Worm (Caenorhabditis elegans) whole organism, L2 larva: ENCODE results near the gene saeg-2.

ENCODE experiments used
- F13H6.1 ChIP-seq: sonication (generic microtip); optimal IDR thresholded peaks from 2 replicates; lab custom pipeline; 2016; ENCODE audit warnings: missing genetic modification characterization, missing compliant biosample characterization
- Y55F3AM.14 ChIP-seq: fragments of 200-800 bp; sonication (Bioruptor generic); optimal IDR thresholded peaks from 2 replicates; lab custom pipeline; 2018; ENCODE audit warnings: mild to moderate bottlenecking, missing genetic modification characterization, missing compliant biosample characterization
- ZK546.5 ChIP-seq: sonication (generic microtip); optimal IDR thresholded peaks from 2 replicates; lab custom pipeline; 2017; ENCODE audit warnings: missing biosample characterization, missing genetic modification characterization
- alr-1 ChIP-seq: fragments of 150-350 bp; optimal IDR thresholded peaks from 2 replicates; lab custom pipeline; 2014; ENCODE audit warnings: missing biosample characterization, missing genetic modification characterization
- aly-2 ChIP-seq: fragments of 150-350 bp; optimal IDR thresholded peaks from 2 replicates; lab custom pipeline; 2014; ENCODE audit warnings: missing biosample characterization, missing genetic modification characterization
- ama-1 ChIP-seq: fragments of 150-350 bp; optimal IDR thresholded peaks from 2 replicates; lab custom pipeline; 2018; ENCODE audit warnings: inconsistent platforms
- blmp-1 ChIP-seq: sonication (generic microtip); optimal IDR thresholded peaks from 2 replicates; lab custom pipeline; 2017; ENCODE audit warnings: missing genetic modification characterization, mild to moderate bottlenecking, missing compliant biosample characterization, antibody characterized with exemption, moderate library complexity; ENCODE audit not compliant: insufficient read depth
- ceh-82 ChIP-seq: fragments of 150-350 bp; optimal IDR thresholded peaks from 2 replicates; lab custom pipeline; 2014; ENCODE audit warnings: missing biosample characterization, missing genetic modification characterization
- crh-2 ChIP-seq: sonication (generic microtip); optimal IDR thresholded peaks from 2 replicates; lab custom pipeline; 2017; ENCODE audit warnings: missing biosample characterization, missing genetic modification characterization
- elt-1 ChIP-seq: fragments of 150-350 bp; optimal IDR thresholded peaks from 2 replicates; lab custom pipeline; 2014; ENCODE audit warnings: missing biosample characterization, missing genetic modification characterization
- elt-3 ChIP-seq: sonication (generic microtip); optimal IDR thresholded peaks from 2 replicates; lab custom pipeline; 2017; ENCODE audit warnings: missing biosample characterization, missing genetic modification characterization
- fos-1 ChIP-seq: fragments of 150-350 bp; optimal IDR thresholded peaks from 2 replicates; lab custom pipeline; 2014; ENCODE audit warnings: missing biosample characterization, missing genetic modification characterization
- gmeb-1 ChIP-seq: fragments of 150-350 bp; optimal IDR thresholded peaks from 2 replicates; lab custom pipeline; 2014; ENCODE audit warnings: missing biosample characterization, missing genetic modification characterization
- lin-11 ChIP-seq: fragments of 150-350 bp; sonication (generic microtip); optimal IDR thresholded peaks from 2 replicates; lab custom pipeline; 2014; ENCODE audit warnings: missing biosample characterization, missing genetic modification characterization, inconsistent platforms, mixed read lengths
- lin-39 ChIP-seq: fragments of 150-350 bp; optimal IDR thresholded peaks from 2 replicates; lab custom pipeline; 2014; ENCODE audit warnings: missing biosample characterization, missing genetic modification reagents, missing genetic modification characterization
- lsy-2 ChIP-seq, 2 experiments: fragments of 150-350 bp in 1 of 2; sonication (generic microtip) in 1 of 2; optimal IDR thresholded peaks; 2 replicates each; lab custom pipeline; 2014 to 2017; ENCODE audit warnings: missing biosample characterization in 2 of 2, missing genetic modification characterization in 2 of 2
- mab-5 ChIP-seq: fragments of 150-350 bp; optimal IDR thresholded peaks from 2 replicates; lab custom pipeline; 2014; ENCODE audit warnings: missing biosample characterization, missing genetic modification characterization
- nhr-10 ChIP-seq: sonication (generic microtip); optimal IDR thresholded peaks from 2 replicates; lab custom pipeline; 2017; ENCODE audit warnings: missing biosample characterization, missing genetic modification characterization
- nhr-12 ChIP-seq: fragments of 150-350 bp; optimal IDR thresholded peaks from 2 replicates; lab custom pipeline; 2014; ENCODE audit warnings: missing biosample characterization, missing genetic modification characterization
- nhr-21 ChIP-seq: fragments of 150-350 bp; optimal IDR thresholded peaks from 2 replicates; lab custom pipeline; 2014; ENCODE audit warnings: missing biosample characterization, missing genetic modification characterization
- nhr-237 ChIP-seq: fragments of 150-350 bp; optimal IDR thresholded peaks from 2 replicates; lab custom pipeline; 2014; ENCODE audit warnings: missing biosample characterization, missing genetic modification characterization
- nhr-25 ChIP-seq: fragments of 150-350 bp; sonication (generic microtip); optimal IDR thresholded peaks from 3 replicates; lab custom pipeline; 2014; ENCODE audit warnings: missing biosample characterization, missing genetic modification characterization
- nhr-77 ChIP-seq: fragments of 150-350 bp; optimal IDR thresholded peaks from 2 replicates; lab custom pipeline; 2014; ENCODE audit warnings: missing biosample characterization, missing genetic modification characterization
- peb-1 ChIP-seq: fragments of 150-350 bp; optimal IDR thresholded peaks from 2 replicates; lab custom pipeline; 2014; ENCODE audit warnings: missing biosample characterization, missing genetic modification characterization
- sem-4 ChIP-seq: fragments of 150-350 bp; optimal IDR thresholded peaks from 2 replicates; lab custom pipeline; 2014; ENCODE audit warnings: missing biosample characterization, missing genetic modification reagents, missing genetic modification characterization
- skn-1 ChIP-seq: sonication (generic microtip); optimal IDR thresholded peaks from 2 replicates; lab custom pipeline; 2017; ENCODE audit warnings: missing biosample characterization, missing genetic modification characterization
- sma-3 ChIP-seq: sonication (generic microtip); optimal IDR thresholded peaks from 2 replicates; lab custom pipeline; 2016; ENCODE audit warnings: missing genetic modification reagents, missing genetic modification characterization, missing compliant biosample characterization
- sma-9 ChIP-seq, 2 experiments: fragments of 150-350 bp in 1 of 2; sonication (generic microtip) in 1 of 2; optimal IDR thresholded peaks; 2 replicates each; lab custom pipeline; 2014 to 2016; ENCODE audit warnings: missing genetic modification characterization in 2 of 2, mild to moderate bottlenecking in 1 of 2, missing biosample characterization in 1 of 2, missing compliant biosample characterization in 1 of 2, missing genetic modification reagents in 1 of 2, moderate library complexity in 1 of 2
- snpc-4 ChIP-seq: fragments of 150-350 bp; optimal IDR thresholded peaks from 2 replicates; lab custom pipeline; 2014; ENCODE audit warnings: missing biosample characterization, missing genetic modification characterization
- unc-39 ChIP-seq: fragments of 150-350 bp; optimal IDR thresholded peaks from 2 replicates; lab custom pipeline; 2014; ENCODE audit warnings: missing biosample characterization, missing genetic modification characterization
- unc-55 ChIP-seq: fragments of 150-350 bp; sonication (generic microtip); optimal IDR thresholded peaks from 3 replicates; lab custom pipeline; 2014; ENCODE audit warnings: missing biosample characterization, missing genetic modification reagents, missing genetic modification characterization
- unc-62 ChIP-seq: fragments of 150-350 bp; optimal IDR thresholded peaks from 2 replicates; lab custom pipeline; 2014; ENCODE audit warnings: missing biosample characterization, missing genetic modification reagents, missing genetic modification characterization
- zag-1 ChIP-seq: fragments of 150-350 bp; optimal IDR thresholded peaks from 2 replicates; lab custom pipeline; 2014; ENCODE audit warnings: missing biosample characterization, missing genetic modification characterization
- ztf-1 ChIP-seq: fragments of 200-800 bp; sonication (Bioruptor generic); conservative IDR thresholded peaks from 2 replicates; pipeline ENCODE4 v1.3.6; 2022; ENCODE audit warnings: missing genetic modification characterization, missing compliant biosample characterization
- ztf-11 ChIP-seq: sonication (generic microtip); optimal IDR thresholded peaks from 2 replicates; lab custom pipeline; 2017; ENCODE audit warnings: missing biosample characterization, missing genetic modification characterization

The saeg-2 gene

DNA sequence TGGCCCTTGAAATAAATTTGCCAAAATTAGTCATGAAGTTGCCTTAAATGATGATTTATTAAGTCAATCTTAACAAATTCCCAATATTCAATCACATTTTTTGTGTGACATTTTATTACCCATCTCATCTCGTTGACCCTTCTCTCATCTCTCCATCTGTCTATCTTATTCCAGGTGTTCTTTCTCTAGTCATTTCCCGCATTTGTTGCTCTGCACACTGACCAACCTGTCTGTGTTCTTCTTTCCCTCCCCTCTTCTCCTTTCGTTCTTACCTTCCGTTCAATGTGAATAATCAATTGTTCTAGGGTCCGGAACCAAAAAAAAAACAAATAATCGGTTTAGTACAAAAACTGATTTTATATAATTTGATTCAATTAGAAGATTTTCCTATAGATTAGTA lies 7.1 kb downstream of the saeg-2 start, which contains the start of gene T02C1.1:
Gene T02C1.1, plus strand, starts transcription at position 305 of the 400 bp plus-strand sequence.
- TF ChIP-seq alr-1 (no peak), lin-39 (tag; lab: Kevin White, UChicago) (no peak), blmp-1 (no peak), unc-39 (tag; lab: Kevin White, UChicago) (no peak), nhr-21 (tag; lab: Kevin White, UChicago) (no peak), ztf-1 (GFP tag; lab: Robert Waterston, UW) (no peak), elt-1 (tag; lab: Kevin White, UChicago) (no peak), unc-55 (GFP tag; lab: Kevin White, UChicago) (no peak), nhr-237 (no peak), F13H6.1 (tag; lab: Kevin White, UChicago) (no peak), zag-1 (tag; lab: Kevin White, UChicago) (no peak), gmeb-1 (tag; lab: Kevin White, UChicago) (no peak), lsy-2 (tag; optimal IDR thresholded peaks at IDR 0.05; lab: Kevin White, UChicago) (no peak), aly-2 (tag; lab: Kevin White, UChicago) (no peak), Y55F3AM.14 (no peak), nhr-10 (no peak), elt-3 (tag; lab: Kevin White, UChicago) (no peak), ztf-11 (tag; lab: Kevin White, UChicago) (no peak), ceh-82 (no peak), nhr-77 (tag; lab: Kevin White, UChicago) (no peak)
- TF ChIP-seq, all 48 proteins: peak for 0

DNA sequence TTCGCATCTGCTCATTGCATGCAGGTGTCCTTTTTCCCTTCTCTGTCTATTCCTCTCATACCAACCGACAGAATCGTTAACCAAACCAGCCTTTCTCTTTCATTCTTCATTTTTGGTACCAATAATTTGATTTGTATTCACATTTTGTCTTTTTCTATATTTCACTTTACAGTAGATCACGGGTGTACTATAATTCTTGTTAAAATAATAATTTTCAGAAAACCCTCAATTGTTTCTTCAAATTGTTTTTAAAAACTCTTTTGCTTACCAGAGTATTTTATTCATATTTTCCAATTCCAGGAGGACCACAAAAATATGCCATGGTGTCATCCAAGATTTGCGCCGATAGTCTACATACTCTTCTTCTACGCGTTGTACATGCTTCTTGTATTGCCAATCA lies 10.6 kb downstream of the saeg-2 start, which contains the start of gene T02C1.2:
Gene T02C1.2, plus strand, starts transcription at position 301 of the 400 bp plus-strand sequence.
- TF ChIP-seq nhr-10 (no peak), crh-2 (tag; lab: Kevin White, UChicago) (no peak), ZK546.5 (no peak), zag-1 (tag; lab: Kevin White, UChicago) (no peak), nhr-25 (tag; lab: Kevin White, UChicago) (no peak), mab-5 (tag; lab: Kevin White, UChicago) (no peak), skn-1 (tag; lab: Kevin White, UChicago) (no peak), nhr-12 (tag; lab: Kevin White, UChicago) (no peak), snpc-4 (no peak), alr-1 (no peak), ztf-1 (GFP tag; lab: Robert Waterston, UW) (no peak), lin-39 (tag; lab: Kevin White, UChicago) (no peak), peb-1 (tag; lab: Kevin White, UChicago) (no peak), unc-62 (no peak), sem-4 (tag; lab: Kevin White, UChicago) (no peak), aly-2 (tag; lab: Kevin White, UChicago) (no peak)

DNA sequence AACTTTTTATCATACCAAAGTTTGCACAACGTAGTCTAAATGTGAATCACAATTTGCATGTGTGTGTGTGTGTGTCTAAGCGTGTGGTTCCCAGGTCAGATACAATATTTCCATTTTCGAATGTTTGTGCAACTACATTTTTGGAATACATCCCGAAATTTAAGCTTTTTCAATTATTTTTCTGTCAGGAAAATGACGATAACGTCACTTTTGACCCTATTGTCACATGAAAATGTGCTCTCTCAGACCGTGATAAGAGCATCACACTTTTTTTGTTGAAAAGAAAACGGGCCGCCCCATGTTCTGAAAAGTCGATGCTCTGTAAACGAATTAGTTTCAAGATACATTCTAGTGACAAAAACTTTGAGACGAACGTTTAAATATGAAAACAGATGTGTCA lies 14.8 kb downstream of the saeg-2 start:
- TF ChIP-seq ama-1 (lab: Kevin White, UChicago) (no peak), nhr-237 (no peak), F13H6.1 (tag; lab: Kevin White, UChicago) (peak; percentile 19), unc-55 (GFP tag; lab: Kevin White, UChicago) (no peak)

DNA sequence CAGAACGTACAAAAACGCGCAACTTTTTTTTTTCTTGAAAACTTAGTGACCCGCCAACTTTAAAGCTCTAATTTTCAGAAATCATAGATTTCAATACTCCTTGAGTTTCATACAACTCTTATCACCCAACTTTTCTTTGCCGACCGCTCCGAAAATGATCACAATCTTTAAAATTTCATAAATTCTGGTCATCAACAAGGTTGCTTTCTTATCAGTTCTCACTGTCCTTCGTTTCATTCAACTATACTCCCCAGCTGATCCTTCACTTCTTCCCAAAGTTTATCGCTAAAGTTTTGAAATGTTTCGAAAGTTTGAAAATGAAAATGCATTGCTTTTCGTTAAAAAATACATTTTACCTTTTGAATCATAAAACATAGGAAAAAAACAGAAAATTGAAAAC lies 15.6 kb downstream of the saeg-2 start:
- TF ChIP-seq F13H6.1 (tag; lab: Kevin White, UChicago) (peak; percentile 7), blmp-1 (no peak), sma-9 (GFP tag; optimal IDR thresholded peaks at IDR 0.05; lab: Kevin White, UChicago) (peak; percentile 75), sma-9 (tag; optimal IDR thresholded peaks at IDR 0.05; lab: Kevin White, UChicago) (no peak), ceh-82 (no peak), gmeb-1 (tag; lab: Kevin White, UChicago) (peak; percentile 13), fos-1 (tag; lab: Kevin White, UChicago) (peak; percentile 83), peb-1 (tag; lab: Kevin White, UChicago) (no peak)

DNA sequence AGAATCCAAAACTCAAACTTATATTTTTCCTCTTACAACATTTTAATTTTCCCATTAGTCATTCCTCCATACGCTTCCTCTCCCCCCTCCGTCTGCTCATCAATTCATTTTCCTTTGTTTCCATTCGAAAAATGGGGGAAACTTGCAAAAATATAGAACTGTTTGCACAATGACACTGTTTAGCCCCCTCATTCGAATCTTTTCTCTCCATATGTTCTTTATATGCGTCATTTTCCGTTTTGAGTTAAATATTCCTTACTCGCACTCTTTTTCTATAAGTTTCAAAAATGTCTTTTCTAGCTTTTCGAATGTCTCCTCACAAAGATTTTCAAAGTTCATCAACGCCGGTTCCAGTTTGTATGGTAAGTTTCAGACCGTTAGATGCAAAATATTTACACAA lies 16.8 kb downstream of the saeg-2 start, which contains the start of gene M01A8.1:
Gene M01A8.1, plus strand, starts transcription at position 301 of the 400 bp plus-strand sequence.
- no peak for TF ChIP-seq sma-9 (GFP tag; optimal IDR thresholded peaks at IDR 0.05; lab: Kevin White, UChicago)
- no peak for TF ChIP-seq sma-9 (tag; optimal IDR thresholded peaks at IDR 0.05; lab: Kevin White, UChicago)
- TF ChIP-seq nhr-237: no peak
- TF ChIP-seq sma-3 (GFP tag; lab: Kevin White, UChicago): no peak
- TF ChIP-seq skn-1 (tag; lab: Kevin White, UChicago): no peak
- no peak for TF ChIP-seq lsy-2 (tag; optimal IDR thresholded peaks at IDR 0.05; lab: Kevin White, UChicago)
- no peak for TF ChIP-seq F13H6.1 (tag; lab: Kevin White, UChicago)
- TF ChIP-seq unc-39 (tag; lab: Kevin White, UChicago): no peak
- TF ChIP-seq lin-11 (tag; lab: Kevin White, UChicago): no peak
